Worm (Caenorhabditis elegans) whole organism, mixed stage, embryonic: ENCODE measurements around the gene let-711.
A peak's percentile ranks its signal among the peaks of the same experiment; 100 is the strongest.

Experiments used
- bed-3 ChIP-seq: fragments of 200-800 bp; sonication (Bioruptor generic); optimal IDR thresholded peaks from 3 replicates; lab custom pipeline; 2018; ENCODE audit warnings: mild to moderate bottlenecking, missing genetic modification characterization, moderate library complexity, missing compliant biosample characterization
- blmp-1 ChIP-seq: fragments of 150-350 bp; optimal IDR thresholded peaks from 2 replicates; lab custom pipeline; 2014; ENCODE audit warnings: missing biosample characterization, missing genetic modification characterization
- ceh-39 ChIP-seq: fragments of 150-350 bp; optimal IDR thresholded peaks from 2 replicates; lab custom pipeline; 2014; ENCODE audit warnings: missing biosample characterization, missing genetic modification characterization
- ceh-43 ChIP-seq: fragments of 200-800 bp; sonication (Bioruptor generic); optimal IDR thresholded peaks from 2 replicates; lab custom pipeline; 2018; ENCODE audit warnings: mild to moderate bottlenecking, missing genetic modification characterization, moderate library complexity, missing compliant biosample characterization
- ceh-83 ChIP-seq: fragments of 200-800 bp; sonication (Bioruptor generic); optimal IDR thresholded peaks from 2 replicates; lab custom pipeline; 2018; ENCODE audit warnings: mild to moderate bottlenecking, missing genetic modification characterization, missing compliant biosample characterization
- ces-1 ChIP-seq: fragments of 150-350 bp; optimal IDR thresholded peaks from 2 replicates; lab custom pipeline; 2014; ENCODE audit warnings: missing biosample characterization, missing genetic modification reagents, missing genetic modification characterization
- cnd-1 ChIP-seq: fragments of 200-800 bp; sonication (Bioruptor generic); optimal IDR thresholded peaks from 2 replicates; lab custom pipeline; 2018; ENCODE audit warnings: mild to moderate bottlenecking, missing genetic modification characterization, missing compliant biosample characterization
- drap-1 ChIP-seq: fragments of 200-800 bp; sonication (Bioruptor generic); optimal IDR thresholded peaks from 3 replicates; lab custom pipeline; 2018; ENCODE audit warnings: mild to moderate bottlenecking, missing genetic modification characterization, missing compliant biosample characterization
- elt-1 ChIP-seq: sonication (generic microtip); optimal IDR thresholded peaks from 2 replicates; lab custom pipeline; 2017; ENCODE audit warnings: missing genetic modification characterization, mild to moderate bottlenecking, missing compliant biosample characterization, antibody characterized with exemption, moderate library complexity, borderline replicate concordance; ENCODE audit not compliant: insufficient read depth
- elt-3 ChIP-seq: fragments of 150-350 bp; optimal IDR thresholded peaks from 2 replicates; lab custom pipeline; 2014; ENCODE audit warnings: missing biosample characterization, missing genetic modification characterization
- flh-1 ChIP-seq: fragments of 200-800 bp; sonication (Bioruptor generic); optimal IDR thresholded peaks from 2 replicates; lab custom pipeline; 2018; ENCODE audit warnings: mild to moderate bottlenecking, missing genetic modification characterization, moderate library complexity, missing compliant biosample characterization
- ham-2 ChIP-seq: fragments of 200-800 bp; sonication (Bioruptor generic); optimal IDR thresholded peaks from 2 replicates; lab custom pipeline; 2018; ENCODE audit warnings: mild to moderate bottlenecking, missing genetic modification characterization, missing compliant biosample characterization
- hlh-1 ChIP-seq: fragments of 150-350 bp; optimal IDR thresholded peaks from 2 replicates; lab custom pipeline; 2014; ENCODE audit warnings: missing biosample characterization, missing genetic modification reagents, missing genetic modification characterization
- lin-13 ChIP-seq: fragments of 150-350 bp; optimal IDR thresholded peaks from 2 replicates; lab custom pipeline; 2014; ENCODE audit warnings: missing biosample characterization, missing genetic modification characterization
- lin-32 ChIP-seq: fragments of 200-800 bp; sonication (Bioruptor generic); optimal IDR thresholded peaks from 2 replicates; lab custom pipeline; 2018; ENCODE audit warnings: mild to moderate bottlenecking, missing genetic modification characterization, missing compliant biosample characterization
- lsy-2 ChIP-seq: fragments of 150-350 bp; optimal IDR thresholded peaks from 2 replicates; lab custom pipeline; 2014; ENCODE audit warnings: missing biosample characterization, missing genetic modification characterization
- mab-5 ChIP-seq: fragments of 150-350 bp; optimal IDR thresholded peaks from 2 replicates; lab custom pipeline; 2014; ENCODE audit warnings: missing biosample characterization, missing genetic modification characterization
- mep-1 ChIP-seq: fragments of 150-350 bp; optimal IDR thresholded peaks from 2 replicates; lab custom pipeline; 2017; ENCODE audit warnings: missing biosample characterization, missing genetic modification reagents, missing genetic modification characterization, inconsistent platforms
- mls-2 ChIP-seq: sonication (generic microtip); optimal IDR thresholded peaks from 2 replicates; lab custom pipeline; 2016; ENCODE audit warnings: mild to moderate bottlenecking, missing genetic modification characterization, moderate library complexity, missing compliant biosample characterization
- nhr-12 ChIP-seq: fragments of 150-350 bp; optimal IDR thresholded peaks from 2 replicates; lab custom pipeline; 2014; ENCODE audit warnings: missing biosample characterization, missing genetic modification characterization
- nhr-2 ChIP-seq: fragments of 150-350 bp; optimal IDR thresholded peaks from 2 replicates; lab custom pipeline; 2014; ENCODE audit warnings: missing biosample characterization, missing genetic modification characterization
- nhr-28 ChIP-seq: fragments of 150-350 bp; optimal IDR thresholded peaks from 2 replicates; lab custom pipeline; 2014; ENCODE audit warnings: missing biosample characterization, missing genetic modification characterization
- nhr-76 ChIP-seq: sonication (generic microtip); optimal IDR thresholded peaks from 2 replicates; lab custom pipeline; 2017; ENCODE audit warnings: missing biosample characterization, missing genetic modification characterization
- pha-4 ChIP-seq: fragments of 150-350 bp; optimal IDR thresholded peaks from 2 replicates; lab custom pipeline; 2018; ENCODE audit warnings: missing biosample characterization, missing genetic modification reagents, missing genetic modification characterization
- sem-2 ChIP-seq: fragments of 200-800 bp; sonication (Bioruptor generic); optimal IDR thresholded peaks from 2 replicates; lab custom pipeline; 2018; ENCODE audit warnings: mild to moderate bottlenecking, missing genetic modification characterization, missing compliant biosample characterization
- snpc-4 ChIP-seq: fragments of 150-350 bp; optimal IDR thresholded peaks from 2 replicates; lab custom pipeline; 2014; ENCODE audit warnings: missing biosample characterization, missing genetic modification characterization
- sptf-1 ChIP-seq: sonication (generic microtip); optimal IDR thresholded peaks from 2 replicates; lab custom pipeline; 2017; ENCODE audit warnings: mild to moderate bottlenecking, missing genetic modification characterization, moderate library complexity, missing compliant biosample characterization
- tbx-8 ChIP-seq: fragments of 200-800 bp; sonication (Bioruptor generic); optimal IDR thresholded peaks from 2 replicates; lab custom pipeline; 2018; ENCODE audit warnings: mild to moderate bottlenecking, missing genetic modification characterization, moderate library complexity, missing compliant biosample characterization
- unc-39 ChIP-seq: fragments of 150-350 bp; optimal IDR thresholded peaks from 2 replicates; lab custom pipeline; 2014; ENCODE audit warnings: missing biosample characterization, missing genetic modification characterization
- unc-62 ChIP-seq: fragments of 150-350 bp; optimal IDR thresholded peaks from 2 replicates; lab custom pipeline; 2014; ENCODE audit warnings: missing biosample characterization, missing genetic modification reagents, missing genetic modification characterization
- zip-8 ChIP-seq: fragments of 150-350 bp; optimal IDR thresholded peaks from 2 replicates; lab custom pipeline; 2014; ENCODE audit warnings: missing biosample characterization, missing genetic modification characterization
- ztf-11 ChIP-seq: fragments of 150-350 bp; optimal IDR thresholded peaks from 2 replicates; lab custom pipeline; 2014; ENCODE audit warnings: missing biosample characterization, missing genetic modification characterization

The let-711 gene

ce11 chrIII:6955766-6956165 is 9.2 kb downstream of the let-711 start:
- TF ChIP-seq hlh-1 (tag; lab: Kevin White, UChicago) (no peak), ces-1 (GFP tag; lab: Kevin White, UChicago) (no peak), unc-62 (no peak), mab-5 (tag; lab: Kevin White, UChicago) (no peak), sptf-1 (tag; lab: Kevin White, UChicago) (no peak), blmp-1 (tag; lab: Kevin White, UChicago) (no peak), sem-2 (GFP tag; lab: Kevin White, UChicago) (no peak), ztf-11 (no peak), ham-2 (no peak)

ce11 chrIII:6958674-6959241 is 12.2 kb downstream of the let-711 start:
- TF ChIP-seq ceh-43 (no peak), zip-8 (tag; lab: Kevin White, UChicago) (peak; percentile 91)

DNA sequence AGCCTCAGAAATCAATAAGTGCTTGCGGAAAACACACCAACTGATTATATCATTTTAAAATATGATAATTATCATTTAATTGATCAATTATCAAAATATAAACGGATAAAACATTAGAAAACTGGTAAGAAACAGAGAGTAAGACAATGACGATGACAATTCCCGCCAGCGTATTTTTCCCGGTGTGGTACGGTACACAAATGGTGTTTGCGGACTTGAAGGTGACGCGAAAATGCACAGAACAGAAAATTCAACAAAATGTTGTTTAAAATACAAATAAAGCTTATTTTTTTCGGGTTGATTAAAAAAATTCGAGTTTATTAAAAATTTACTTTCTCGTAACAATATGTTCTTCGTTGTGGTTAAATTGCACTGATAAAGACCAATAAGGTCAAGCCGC is 14.6 kb downstream of the let-711 start:
- TF ChIP-seq ceh-83 (GFP tag; lab: Kevin White, UChicago) (no peak), bed-3 (no peak), lsy-2 (tag; lab: Kevin White, UChicago) (peak; percentile 97), unc-39 (no peak), zip-8 (tag; lab: Kevin White, UChicago) (no peak), ztf-11 (no peak), ham-2 (no peak), tbx-8 (GFP tag; lab: Kevin White, UChicago) (no peak), elt-1 (tag; lab: Kevin White, UChicago) (no peak), ces-1 (GFP tag; lab: Kevin White, UChicago) (no peak), pha-4 (tag; lab: Kevin White, UChicago) (no peak), sptf-1 (tag; lab: Kevin White, UChicago) (peak; percentile 18), snpc-4 (tag; lab: Kevin White, UChicago) (no peak), unc-62 (no peak), hlh-1 (tag; lab: Kevin White, UChicago) (no peak), blmp-1 (tag; lab: Kevin White, UChicago) (no peak), elt-3 (tag; lab: Kevin White, UChicago) (no peak), nhr-2 (tag; lab: Kevin White, UChicago) (no peak), cnd-1 (no peak), lin-13 (no peak), sem-2 (GFP tag; lab: Kevin White, UChicago) (no peak), mab-5 (tag; lab: Kevin White, UChicago) (no peak), flh-1 (GFP tag; lab: Kevin White, UChicago) (no peak), ceh-39 (no peak), nhr-28 (tag; lab: Kevin White, UChicago) (no peak), drap-1 (GFP tag; lab: Kevin White, UChicago) (no peak), nhr-12 (no peak), nhr-76 (tag; lab: Kevin White, UChicago) (no peak), ceh-43 (peak; percentile 31), mep-1 (tag; lab: Kevin White, UChicago) (peak; percentile 46), mls-2 (tag; lab: Kevin White, UChicago) (no peak), lin-32 (GFP tag; lab: Kevin White, UChicago) (no peak)

- peak; percentile 12 for TF ChIP-seq lsy-2 (tag; lab: Kevin White, UChicago)
- TF ChIP-seq lin-32 (GFP tag; lab: Kevin White, UChicago): no peak
- peak; percentile 7 for TF ChIP-seq unc-62
- TF ChIP-seq snpc-4 (tag; lab: Kevin White, UChicago): no peak
- TF ChIP-seq elt-3 (tag; lab: Kevin White, UChicago): peak; percentile 44
Measured at ce11 chrIII:6961937-6962504, 15.5 kb downstream of the let-711 start, which contains the start of the genes rpn-6.1 and F57B9.1. Gene rpn-6.1 (minus strand): TSS chrIII:6962001. Gene F57B9.1 (plus strand): TSS chrIII:6962090.
